Worm (Caenorhabditis elegans) whole organism, L4 larva: ENCODE measurements around the gene srt-45.

Experiments used
- F10B5.3 ChIP-seq: sonication (generic microtip); optimal IDR thresholded peaks from 2 replicates; lab custom pipeline; 2016; ENCODE audit warnings: mild to moderate bottlenecking, missing genetic modification characterization, missing compliant biosample characterization
- attf-4 ChIP-seq: sonication (generic microtip); optimal IDR thresholded peaks from 3 replicates; lab custom pipeline; 2017; ENCODE audit warnings: missing biosample characterization, missing genetic modification characterization
- ceh-32 ChIP-seq: sonication (generic microtip); optimal IDR thresholded peaks from 2 replicates; lab custom pipeline; 2016; ENCODE audit warnings: mild to moderate bottlenecking, missing genetic modification characterization, missing compliant biosample characterization; ENCODE audit not compliant: poor library complexity
- ceh-82 ChIP-seq: sonication (generic microtip); optimal IDR thresholded peaks from 2 replicates; lab custom pipeline; 2017; ENCODE audit warnings: missing biosample characterization, missing genetic modification characterization
- daf-19 ChIP-seq: fragments of 200-800 bp; sonication (Bioruptor generic); conservative IDR thresholded peaks from 2 replicates; pipeline ENCODE4 v1.3.6; 2022; ENCODE audit warnings: missing genetic modification characterization, missing compliant biosample characterization
- lsy-2 ChIP-seq, 2 experiments: fragments of 150-350 bp in 1 of 2; sonication (generic microtip) in 1 of 2; optimal IDR thresholded peaks; 2 replicates each; lab custom pipeline; 2014 to 2017; ENCODE audit warnings: missing biosample characterization in 2 of 2, missing genetic modification characterization in 2 of 2
- nhr-111 ChIP-seq: fragments of 200-800 bp; sonication (Bioruptor generic); optimal IDR thresholded peaks from 2 replicates; lab custom pipeline; 2018; ENCODE audit warnings: mild to moderate bottlenecking, missing genetic modification characterization, missing compliant biosample characterization
- nhr-237 ChIP-seq: sonication (generic microtip); optimal IDR thresholded peaks from 2 replicates; lab custom pipeline; 2017; ENCODE audit warnings: missing biosample characterization, missing genetic modification characterization
- nhr-76 ChIP-seq: fragments of 150-350 bp; optimal IDR thresholded peaks from 2 replicates; lab custom pipeline; 2014; ENCODE audit warnings: missing biosample characterization, missing genetic modification characterization
- nhr-77 ChIP-seq: fragments of 150-350 bp; optimal IDR thresholded peaks from 2 replicates; lab custom pipeline; 2014; ENCODE audit warnings: missing biosample characterization, missing genetic modification characterization
- pqm-1 ChIP-seq: sonication (generic microtip); optimal IDR thresholded peaks from 2 replicates; lab custom pipeline; 2017; ENCODE audit warnings: missing biosample characterization, missing genetic modification characterization
- unc-39 ChIP-seq: sonication (generic microtip); optimal IDR thresholded peaks from 2 replicates; lab custom pipeline; 2017; ENCODE audit warnings: missing biosample characterization, missing genetic modification characterization
- zag-1 ChIP-seq: fragments of 150-350 bp; optimal IDR thresholded peaks from 2 replicates; lab custom pipeline; 2014; ENCODE audit warnings: missing biosample characterization, missing genetic modification characterization

DNA sequence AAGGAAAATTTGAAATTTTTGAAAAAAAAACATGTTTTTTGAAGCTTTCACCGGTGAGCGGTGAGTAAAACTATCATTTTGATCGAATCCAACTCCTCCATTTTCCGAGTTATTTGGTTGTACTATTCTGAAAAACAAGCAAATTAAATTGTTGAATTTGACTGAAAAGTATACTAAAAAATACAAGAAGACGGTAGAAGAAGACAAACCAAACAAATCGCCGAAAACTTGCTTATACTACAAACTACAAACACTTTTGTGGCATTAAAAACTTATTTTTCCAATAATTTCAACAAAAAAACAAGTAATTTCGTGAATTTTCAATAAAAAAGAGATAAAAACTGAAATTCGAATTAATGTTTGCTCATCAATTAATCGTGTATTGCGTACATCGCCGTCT, 5.3 kb upstream of the srt-45 start, which contains the start of gene fbxa-194:
- TF ChIP-seq ceh-32 (tag; lab: Kevin White, UChicago) (no peak), unc-39 (tag; lab: Kevin White, UChicago) (no peak), zag-1 (tag; lab: Kevin White, UChicago) (no peak), nhr-76 (no peak), attf-4 (tag; lab: Kevin White, UChicago) (no peak), nhr-77 (tag; lab: Kevin White, UChicago) (no peak), nhr-111 (GFP tag; lab: Kevin White, UChicago) (no peak), pqm-1 (no peak), nhr-237 (tag; lab: Kevin White, UChicago) (no peak), F10B5.3 (tag; lab: Kevin White, UChicago) (no peak), lsy-2 (tag; optimal IDR thresholded peaks at IDR 0.05; lab: Kevin White, UChicago) (no peak), daf-19 (no peak), ceh-82 (tag; lab: Kevin White, UChicago) (no peak)
